Worm (Caenorhabditis elegans): ENCODE measurements around the gene sqt-3.

DNA sequence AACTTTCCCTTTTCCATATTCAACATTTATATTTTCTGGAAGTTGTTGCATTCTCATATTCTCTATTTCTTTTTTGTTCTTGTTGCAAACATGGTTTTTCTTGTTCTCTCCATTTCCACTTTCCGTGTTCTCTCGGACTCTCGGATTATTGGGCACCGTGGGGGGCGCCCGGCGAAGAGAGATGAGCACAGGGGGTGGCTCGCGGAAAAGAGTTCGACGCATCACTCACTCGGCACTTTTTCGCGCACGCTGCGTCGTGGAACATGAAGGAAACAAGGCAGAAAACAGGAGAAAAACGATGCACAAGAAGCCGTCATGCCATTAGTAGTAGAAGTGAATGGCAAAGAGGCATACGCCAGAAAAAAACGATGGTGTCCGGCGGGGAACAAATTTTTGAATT, 25.9 kb upstream of the sqt-3 start:
- TF ChIP-seq T22C8.4 (GFP tag; IDR thresholded peaks at IDR 0.05) = no peak
- no peak for TF ChIP-seq med-1 (GFP tag; optimal IDR thresholded peaks at IDR 0.05; ENCODE audit: insufficient read depth)
- TF ChIP-seq ztf-29 (GFP tag; IDR thresholded peaks at IDR 0.05) = no peak
- TF ChIP-seq flt-1 (GFP tag; IDR thresholded peaks at IDR 0.05) = no peak
- TF ChIP-seq tab-1 (GFP tag; IDR thresholded peaks at IDR 0.05) = no peak
- no peak for TF ChIP-seq ref-1 (GFP tag; conservative IDR thresholded peaks at IDR 0.05)

All from whole organism, midembryonic.